Worm (Caenorhabditis elegans): ENCODE data around the gene T04C12.8.

- TF ChIP-seq him-1 (tag; optimal IDR thresholded peaks at IDR 0.05) (no peak), dao-5 (tag; optimal IDR thresholded peaks at IDR 0.05) (no peak)
Observed at ce11 chrV:11104408-11104807, 35.2 kb upstream of the T04C12.8 start.

Data from whole organism, L4/young adult.